Worm (Caenorhabditis elegans): ENCODE data around the gene nhr-92.

The nhr-92 gene

ce11 chrIV:1597018-1597417, 22.9 kb upstream of the nhr-92 start, which contains the start of gene ced-2:
Gene ced-2 (plus strand): TSS chrIV:1597318.
- TF ChIP-seq cebp-2 (GFP tag; IDR thresholded peaks at IDR 0.05) (no peak), ZK185.1 (tag; optimal IDR thresholded peaks at IDR 0.05; ENCODE audit: poor library complexity, severe bottlenecking) (no peak), Y56A3A.18 (GFP tag; IDR thresholded peaks at IDR 0.05) (no peak), fkh-3 (tag; optimal IDR thresholded peaks at IDR 0.05) (no peak), madf-3 (GFP tag; IDR thresholded peaks at IDR 0.05) (no peak), dox-1 (GFP tag; IDR thresholded peaks at IDR 0.05) (no peak), athp-1 (tag; optimal IDR thresholded peaks at IDR 0.05) (no peak), sptf-2 (GFP tag; optimal IDR thresholded peaks at IDR 0.05) (no peak), hmg-1.2 (GFP tag; IDR thresholded peaks at IDR 0.05) (no peak), die-1 (tag; optimal IDR thresholded peaks at IDR 0.05) (no peak), hsf-1 (GFP tag; IDR thresholded peaks at IDR 0.05) (no peak), let-607 (tag; optimal IDR thresholded peaks at IDR 0.05) (no peak), dpff-1 (tag; optimal IDR thresholded peaks at IDR 0.05) (no peak)

ce11 chrIV:1600784-1601183, 19.1 kb upstream of the nhr-92 start:
- TF ChIP-seq nfya-1 (tag; optimal IDR thresholded peaks at IDR 0.05; ENCODE audit: borderline replicate concordance, insufficient read depth): no peak
- no peak for TF ChIP-seq hrde-1 (tag; optimal IDR thresholded peaks at IDR 0.05; ENCODE audit: borderline replicate concordance)
- no peak for TF ChIP-seq nhr-80 (tag; optimal IDR thresholded peaks at IDR 0.05)
- TF ChIP-seq lir-1 (GFP tag; conservative IDR thresholded peaks at IDR 0.05): no peak
- TF ChIP-seq F23B12.7 (tag; optimal IDR thresholded peaks at IDR 0.05; ENCODE audit: insufficient read depth): no peak
- TF ChIP-seq ztf-26 (tag; optimal IDR thresholded peaks at IDR 0.05): no peak
- TF ChIP-seq F33H1.4 (GFP tag; IDR thresholded peaks at IDR 0.05): peak; percentile 67

- no peak for TF ChIP-seq lag-1 (GFP tag; IDR thresholded peaks at IDR 0.05)
- TF ChIP-seq Y95B8A.8 (GFP tag; IDR thresholded peaks at IDR 0.05): no peak
- no peak for TF ChIP-seq ceh-58 (GFP tag; IDR thresholded peaks at IDR 0.05)
- TF ChIP-seq sdz-38 (tag; optimal IDR thresholded peaks at IDR 0.05): no peak
- TF ChIP-seq repo-1 (tag; optimal IDR thresholded peaks at IDR 0.05): no peak
- TF ChIP-seq nfya-1 (tag; optimal IDR thresholded peaks at IDR 0.05; ENCODE audit: borderline replicate concordance, insufficient read depth): no peak
- no peak for TF ChIP-seq B0035.1 (tag; optimal IDR thresholded peaks at IDR 0.05)
- no peak for TF ChIP-seq ama-1 (optimal IDR thresholded peaks at IDR 0.05)
- TF ChIP-seq ama-1 (GFP tag; optimal IDR thresholded peaks at IDR 0.05): no peak
- no peak for TF ChIP-seq tbp1 (GFP tag; optimal IDR thresholded peaks at IDR 0.05)
- no peak for TF ChIP-seq madf-6 (GFP tag; IDR thresholded peaks at IDR 0.05)
- TF ChIP-seq attf-5 (GFP tag; optimal IDR thresholded peaks at IDR 0.05): no peak
- TF ChIP-seq Y53F4B.3 (GFP tag; IDR thresholded peaks at IDR 0.05): no peak
- TF ChIP-seq F52B5.7 (tag; optimal IDR thresholded peaks at IDR 0.05): no peak
- TF ChIP-seq F49E8.2 (tag; optimal IDR thresholded peaks at IDR 0.05; ENCODE audit: insufficient read depth): no peak
- TF ChIP-seq cebp-2 (GFP tag; IDR thresholded peaks at IDR 0.05): no peak
- no peak for TF ChIP-seq cebp-1 (GFP tag; IDR thresholded peaks at IDR 0.05)
- TF ChIP-seq cebp-1 (tag; optimal IDR thresholded peaks at IDR 0.05): no peak
- no peak for TF ChIP-seq akir-1 (GFP tag; optimal IDR thresholded peaks at IDR 0.05)
- no peak for TF ChIP-seq ztf-3 (GFP tag; optimal IDR thresholded peaks at IDR 0.05)
- TF ChIP-seq hmg-20 (GFP tag; IDR thresholded peaks at IDR 0.05): no peak
- no peak for TF ChIP-seq attf-3 (GFP tag; conservative IDR thresholded peaks at IDR 0.05)
Observed at ce11 chrIV:1601357-1601756, 18.5 kb upstream of the nhr-92 start, which contains the start of gene set-23. Gene set-23 (plus strand): TSS chrIV:1601657.

Measured in whole organism, young adult.